Worm (Caenorhabditis elegans): Measurements from ENCODE around the gene str-214.

- no peak for TF ChIP-seq ets-7 (tag; optimal IDR thresholded peaks at IDR 0.05)
- no peak for TF ChIP-seq ama-1 (optimal IDR thresholded peaks at IDR 0.05)
- no peak for TF ChIP-seq sea-1 (GFP tag; conservative IDR thresholded peaks at IDR 0.05)
- no peak for TF ChIP-seq flt-1 (GFP tag; IDR thresholded peaks at IDR 0.05)
- no peak for TF ChIP-seq hmbx-1 (tag; optimal IDR thresholded peaks at IDR 0.05)
These were observed 46.2 kb downstream of the str-214 start for ce11 chrV:16361350-16361749.
